Fruit fly (Drosophila melanogaster): ENCODE results near the gene CG15020.

Gene CG15020

dm6 chr3L:4461454-4462045 is 40.1 kb downstream of the CG15020 start, which contains the start of gene CG15023 (continued):
- TF ChIP-seq Sox102F (GFP tag; optimal IDR thresholded peaks at IDR 0.05) (peak; percentile 19), CG4424 (GFP tag; optimal IDR thresholded peaks at IDR 0.05) (no peak), lola (GFP tag; optimal IDR thresholded peaks at IDR 0.05) (no peak), CG17912 (GFP tag; optimal IDR thresholded peaks at IDR 0.05) (no peak), CG11723 (GFP tag; optimal IDR thresholded peaks at IDR 0.05) (no peak), shn (GFP tag; optimal IDR thresholded peaks at IDR 0.05) (no peak), CG17829 (tag; optimal IDR thresholded peaks at IDR 0.05) (no peak), Dip2 (GFP tag; IDR thresholded peaks at IDR 0.05) (no peak), vfl (GFP tag; optimal IDR thresholded peaks at IDR 0.05) (no peak), salm (tag; optimal IDR thresholded peaks at IDR 0.05) (no peak), ac (GFP tag; optimal IDR thresholded peaks at IDR 0.05) (no peak), dimm (GFP tag; IDR thresholded peaks at IDR 0.05) (no peak), gsb-n (tag; optimal IDR thresholded peaks at IDR 0.05) (no peak), Ravus (GFP tag; IDR thresholded peaks at IDR 0.05) (no peak), bigmax (GFP tag; optimal IDR thresholded peaks at IDR 0.05) (no peak), CG31224 (GFP tag; IDR thresholded peaks at IDR 0.05) (no peak), dm (GFP tag; optimal IDR thresholded peaks at IDR 0.05) (no peak), lov (optimal IDR thresholded peaks at IDR 0.05) (no peak), lov (GFP tag; IDR thresholded peaks at IDR 0.05) (no peak), CG12155 (GFP tag; optimal IDR thresholded peaks at IDR 0.05) (no peak), CG9932 (GFP tag; IDR thresholded peaks at IDR 0.05) (no peak), aop (GFP tag; IDR thresholded peaks at IDR 0.05) (no peak), CHES-1-like (GFP tag; optimal IDR thresholded peaks at IDR 0.05) (no peak), Jarid2 (GFP tag; optimal IDR thresholded peaks at IDR 0.05) (no peak), CTCF (GFP tag; optimal IDR thresholded peaks at IDR 0.05) (no peak), tap (tag; optimal IDR thresholded peaks at IDR 0.05) (no peak), Dek (tag; optimal IDR thresholded peaks at IDR 0.05) (no peak), CkIIα-i1 (GFP tag; IDR thresholded peaks at IDR 0.05) (no peak), D19B (GFP tag; optimal IDR thresholded peaks at IDR 0.05) (no peak), Scr (GFP tag; IDR thresholded peaks at IDR 0.05; ENCODE audit: partially characterized antibody) (no peak), CG17328 (GFP tag; IDR thresholded peaks at IDR 0.05) (no peak), CG11695 (GFP tag; IDR thresholded peaks at IDR 0.05) (peak; percentile 53; the same call in 1 of the 3 replicates), CG31441 (GFP tag; IDR thresholded peaks at IDR 0.05) (0 out of 2 replicates have a peak, but pooled peaks have one; percentile 26), row (GFP tag; IDR thresholded peaks at IDR 0.05) (no peak; the same call in 1 of the 3 replicates), CG4328 (GFP tag; optimal IDR thresholded peaks at IDR 0.05) (no peak), ase (GFP tag; IDR thresholded peaks at IDR 0.05) (no peak), Opbp (GFP tag; IDR thresholded peaks at IDR 0.05; ENCODE audit: partially characterized antibody) (no peak), tll (GFP tag; optimal IDR thresholded peaks at IDR 0.05) (no peak), CG9876 (GFP tag; optimal IDR thresholded peaks at IDR 0.05) (no peak), Fer2 (tag; optimal IDR thresholded peaks at IDR 0.05) (no peak), Sry-β (GFP tag; optimal IDR thresholded peaks at IDR 0.05) (no peak), Ets97D (GFP tag; optimal IDR thresholded peaks at IDR 0.05) (no peak), CG34422 (GFP tag; IDR thresholded peaks at IDR 0.05) (0 out of 3 replicates have a peak, but pooled peaks have one; percentile 27), ab (GFP tag; optimal IDR thresholded peaks at IDR 0.05) (no peak), Sox100B (GFP tag; optimal IDR thresholded peaks at IDR 0.05) (peak; percentile 0), Bgb (GFP tag; IDR thresholded peaks at IDR 0.05; ENCODE audit: partially characterized antibody) (no peak), amos (GFP tag; IDR thresholded peaks at IDR 0.05; ENCODE audit: partially characterized antibody) (no peak), CG5953 (GFP tag; IDR thresholded peaks at IDR 0.05) (no peak), CG8388 (GFP tag; optimal IDR thresholded peaks at IDR 0.05) (no peak), CG30431 (GFP tag; optimal IDR thresholded peaks at IDR 0.05) (no peak), chinmo (GFP tag; IDR thresholded peaks at IDR 0.05; ENCODE audit: partially characterized antibody) (0 out of 4 replicates have a peak, but pooled peaks have one; percentile 39)

Data from whole organism, embryonic.